Fruit fly (Drosophila melanogaster) whole organism, embryonic: ENCODE results near the gene Rbf2.

Experiments used
- Aef1 ChIP-seq: fragments of 200-800 bp; sonication (Bioruptor generic); IDR thresholded peaks from 3 replicates; pipeline ENCODE4 v1.3.6; 2022; ENCODE audit warnings: missing biosample characterization, missing genetic modification characterization
- Bdp1 ChIP-seq: fragments of 200-800 bp; sonication (Bioruptor generic); optimal IDR thresholded peaks from 3 replicates; lab custom pipeline; 2016; ENCODE audit warnings: missing biosample characterization, missing genetic modification characterization
- CG10366 ChIP-seq: fragments of 200-800 bp; sonication (Bioruptor generic); IDR thresholded peaks from 2 replicates; pipeline ENCODE4 v1.3.6; 2022; ENCODE audit warnings: missing biosample characterization, missing genetic modification characterization
- CG14710 ChIP-seq: fragments of 200-800 bp; sonication (Bioruptor generic); optimal IDR thresholded peaks from 3 replicates; lab custom pipeline; 2019; ENCODE audit warnings: missing biosample characterization, mild to moderate bottlenecking, missing genetic modification characterization, moderate library complexity
- CG15514 ChIP-seq: fragments of 200-800 bp; sonication (Bioruptor generic); optimal IDR thresholded peaks from 3 replicates; lab custom pipeline; 2017; ENCODE audit warnings: missing biosample characterization, missing genetic modification characterization, mild to moderate bottlenecking, moderate library complexity, missing genetic modification reagents
- CG15696 ChIP-seq: fragments of 200-800 bp; sonication (Bioruptor generic); optimal IDR thresholded peaks from 2 replicates; lab custom pipeline; 2019; ENCODE audit warnings: missing biosample characterization, mild to moderate bottlenecking, missing genetic modification characterization, moderate library complexity
- CG16815 ChIP-seq: fragments of 200-800 bp; sonication (Bioruptor generic); optimal IDR thresholded peaks from 3 replicates; lab custom pipeline; 2017; ENCODE audit warnings: missing biosample characterization, mild to moderate bottlenecking, missing genetic modification characterization
- CG17802 ChIP-seq: fragments of 200-800 bp; sonication (Bioruptor generic); optimal IDR thresholded peaks from 2 replicates; lab custom pipeline; 2018; ENCODE audit warnings: missing biosample characterization, mild to moderate bottlenecking, missing genetic modification characterization, moderate library complexity
- CG17829 ChIP-seq: fragments of 200-800 bp; optimal IDR thresholded peaks from 2 replicates; lab custom pipeline; 2019; ENCODE audit warnings: missing biosample characterization, mild to moderate bottlenecking, missing genetic modification characterization, moderate library complexity
- CG17912 ChIP-seq: fragments of 200-800 bp; sonication (Bioruptor generic); optimal IDR thresholded peaks from 2 replicates; lab custom pipeline; 2018; ENCODE audit warnings: missing biosample characterization, mild to moderate bottlenecking, missing genetic modification characterization
- CG18476 ChIP-seq: fragments of 200-800 bp; sonication (Bioruptor generic); optimal IDR thresholded peaks from 2 replicates; lab custom pipeline; 2016; ENCODE audit warnings: missing biosample characterization, mild to moderate bottlenecking, missing genetic modification characterization
- CG2678 ChIP-seq: fragments of 200-800 bp; sonication (Bioruptor generic); optimal IDR thresholded peaks from 3 replicates; lab custom pipeline; 2019; ENCODE audit warnings: missing biosample characterization, mild to moderate bottlenecking, missing genetic modification characterization, moderate library complexity
- CG31365 ChIP-seq: fragments of 200-800 bp; sonication (Bioruptor generic); optimal IDR thresholded peaks from 2 replicates; lab custom pipeline; 2018; ENCODE audit warnings: missing biosample characterization, mild to moderate bottlenecking, missing genetic modification characterization
- CG34376 ChIP-seq: fragments of 200-800 bp; sonication (Bioruptor generic); optimal IDR thresholded peaks from 2 replicates; lab custom pipeline; 2018; ENCODE audit warnings: missing biosample characterization, mild to moderate bottlenecking, missing genetic modification characterization
- CG3726 ChIP-seq: fragments of 200-800 bp; sonication (Bioruptor generic); IDR thresholded peaks from 3 replicates; pipeline ENCODE4, ENCODE4 v1.3.6; 2022; ENCODE audit warnings: missing biosample characterization, missing genetic modification characterization
- CG3838 ChIP-seq: fragments of 200-800 bp; sonication (Bioruptor generic); optimal IDR thresholded peaks from 3 replicates; lab custom pipeline; 2016; ENCODE audit warnings: missing biosample characterization, missing genetic modification characterization
- CG5953 ChIP-seq: fragments of 200-800 bp; sonication (Bioruptor generic); IDR thresholded peaks from 2 replicates; pipeline ENCODE4 v1.3.6; 2022; ENCODE audit warnings: missing biosample characterization, missing genetic modification characterization
- CG8089 ChIP-seq: fragments of 200-800 bp; sonication (Bioruptor generic); optimal IDR thresholded peaks from 3 replicates; lab custom pipeline; 2016; ENCODE audit warnings: missing biosample characterization, missing genetic modification characterization
- CG8290 ChIP-seq, 3 experiments: fragments of 200-800 bp; sonication (Bioruptor generic); optimal IDR thresholded peaks; 2 replicates each; lab custom pipeline; 2016 to 2019; ENCODE audit warnings: missing biosample characterization in 3 of 3, missing genetic modification characterization in 3 of 3, mild to moderate bottlenecking in 2 of 3, moderate library complexity in 1 of 3
- Doc2 ChIP-seq: fragments of 200-800 bp; sonication (Bioruptor generic); IDR thresholded peaks from 2 replicates; pipeline ENCODE4 v1.3.6; 2022; ENCODE audit warnings: missing biosample characterization, missing genetic modification characterization
- Doc3 ChIP-seq: fragments of 200-800 bp; sonication (Bioruptor generic); IDR thresholded peaks from 3 replicates; pipeline ENCODE4 v1.3.6; 2022; ENCODE audit warnings: missing biosample characterization, missing genetic modification characterization; ENCODE audit not compliant: partially characterized antibody
- HLHmδ ChIP-seq: fragments of 200-800 bp; sonication (Bioruptor generic); optimal IDR thresholded peaks from 2 replicates; lab custom pipeline; 2018; ENCODE audit warnings: missing biosample characterization, mild to moderate bottlenecking, missing genetic modification characterization, moderate library complexity
- Mad ChIP-seq: fragments of 200-800 bp; sonication (Bioruptor generic); optimal IDR thresholded peaks from 2 replicates; lab custom pipeline; 2016; ENCODE audit warnings: missing biosample characterization, missing genetic modification characterization
- Oaz ChIP-seq: fragments of 200-800 bp; sonication (Bioruptor generic); IDR thresholded peaks from 2 replicates; pipeline ENCODE4 v1.3.6; 2022; ENCODE audit warnings: missing biosample characterization, missing genetic modification characterization
- Opbp ChIP-seq: fragments of 200-800 bp; sonication (Bioruptor generic); IDR thresholded peaks from 3 replicates; pipeline ENCODE4 v1.3.6; 2022; ENCODE audit warnings: missing biosample characterization, missing genetic modification characterization; ENCODE audit not compliant: partially characterized antibody
- Xbp1 ChIP-seq: fragments of 200-800 bp; sonication (Bioruptor generic); optimal IDR thresholded peaks from 3 replicates; lab custom pipeline; 2016; ENCODE audit warnings: missing biosample characterization, mild to moderate bottlenecking, missing genetic modification characterization
- al ChIP-seq: fragments of 200-800 bp; sonication (Bioruptor generic); IDR thresholded peaks from 2 replicates; pipeline ENCODE4 v1.3.6; 2022; ENCODE audit warnings: missing biosample characterization, missing genetic modification characterization
- aop ChIP-seq: fragments of 200-800 bp; sonication (Bioruptor generic); IDR thresholded peaks from 2 replicates; pipeline ENCODE4 v1.3.6; 2022; ENCODE audit warnings: missing biosample characterization, missing genetic modification characterization
- bowl ChIP-seq: fragments of 200-800 bp; sonication (Bioruptor generic); IDR thresholded peaks from 2 replicates; pipeline ENCODE4 v1.3.6; 2022; ENCODE audit warnings: missing biosample characterization, missing genetic modification characterization
- esg ChIP-seq: fragments of 200-800 bp; sonication (Bioruptor generic); conservative IDR thresholded peaks from 2 replicates; pipeline ENCODE4 v1.3.6; 2022; ENCODE audit warnings: missing biosample characterization, missing genetic modification characterization
- ewg ChIP-seq: fragments of 200-800 bp; sonication (Bioruptor generic); optimal IDR thresholded peaks from 3 replicates; lab custom pipeline; 2017; ENCODE audit warnings: mild to moderate bottlenecking, missing biosample characterization, missing genetic modification reagents, missing genetic modification characterization
- gcm ChIP-seq: fragments of 200-800 bp; sonication (Bioruptor generic); optimal IDR thresholded peaks from 2 replicates; lab custom pipeline; 2019; ENCODE audit warnings: missing biosample characterization, mild to moderate bottlenecking, missing genetic modification characterization, moderate library complexity
- hbn ChIP-seq: fragments of 200-800 bp; sonication (Bioruptor generic); IDR thresholded peaks from 2 replicates; pipeline ENCODE4 v1.3.6; 2022; ENCODE audit warnings: missing biosample characterization, missing genetic modification characterization; ENCODE audit not compliant: partially characterized antibody
- insv ChIP-seq, 2 experiments: fragments of 200-800 bp; sonication (Bioruptor generic); optimal IDR thresholded peaks; 3 replicates each; lab custom pipeline; 2016 to 2018; ENCODE audit warnings: missing biosample characterization in 2 of 2, missing genetic modification characterization in 2 of 2
- inv ChIP-seq: fragments of 200-800 bp; sonication (Bioruptor generic); IDR thresholded peaks from 2 replicates; pipeline ENCODE4 v1.3.6; 2022; ENCODE audit warnings: missing biosample characterization, missing genetic modification characterization; ENCODE audit not compliant: partially characterized antibody
- ken ChIP-seq: fragments of 200-800 bp; sonication (Bioruptor generic); IDR thresholded peaks from 3 replicates; pipeline ENCODE4 v1.3.6; 2022; ENCODE audit warnings: missing biosample characterization, missing genetic modification characterization
- klu ChIP-seq: fragments of 200-800 bp; sonication (Bioruptor generic); IDR thresholded peaks from 2 replicates; pipeline ENCODE4 v1.3.6; 2022; ENCODE audit warnings: missing biosample characterization, missing genetic modification characterization
- lola ChIP-seq, 3 experiments: fragments of >200 bp in 2 of 3; fragments of 200-800 bp in 1 of 3; sonication (Bioruptor generic) in 1 of 3; optimal IDR thresholded peaks; 2 replicates each; lab custom pipeline; 2017 to 2019; ENCODE audit warnings: missing biosample characterization in 3 of 3, missing genetic modification characterization in 3 of 3, mild to moderate bottlenecking in 1 of 3, moderate library complexity in 1 of 3
- maf-S ChIP-seq: fragments of 200-800 bp; sonication (Bioruptor generic); optimal IDR thresholded peaks from 2 replicates; lab custom pipeline; 2016; ENCODE audit warnings: missing biosample characterization, missing genetic modification characterization
- nau ChIP-seq: fragments of 200-800 bp; sonication (Bioruptor generic); optimal IDR thresholded peaks from 3 replicates; lab custom pipeline; 2017; ENCODE audit warnings: missing biosample characterization, mild to moderate bottlenecking, missing genetic modification characterization, missing genetic modification reagents
- nerfin-2 ChIP-seq: fragments of 200-800 bp; sonication (Bioruptor generic); IDR thresholded peaks from 2 replicates; pipeline ENCODE4 v1.3.6; 2022; ENCODE audit warnings: missing biosample characterization, missing genetic modification characterization; ENCODE audit not compliant: partially characterized antibody
- nom ChIP-seq: fragments of 200-800 bp; sonication (Bioruptor generic); optimal IDR thresholded peaks from 2 replicates; lab custom pipeline; 2017; ENCODE audit warnings: missing biosample characterization, missing genetic modification characterization, mild to moderate bottlenecking, moderate library complexity, missing genetic modification reagents
- oc ChIP-seq: fragments of 200-800 bp; sonication (Bioruptor generic); optimal IDR thresholded peaks from 2 replicates; lab custom pipeline; 2018; ENCODE audit warnings: missing biosample characterization, mild to moderate bottlenecking, missing genetic modification characterization, moderate library complexity
- pfk ChIP-seq: fragments of 200-800 bp; sonication (Bioruptor generic); optimal IDR thresholded peaks from 2 replicates; lab custom pipeline; 2018; ENCODE audit warnings: missing biosample characterization, mild to moderate bottlenecking, missing genetic modification characterization, moderate library complexity
- scrt ChIP-seq: fragments of 200-800 bp; sonication (Bioruptor generic); optimal IDR thresholded peaks from 2 replicates; lab custom pipeline; 2018; ENCODE audit warnings: missing biosample characterization, mild to moderate bottlenecking, missing genetic modification characterization, moderate library complexity
- sisA ChIP-seq: fragments of 200-800 bp; sonication (Bioruptor generic); IDR thresholded peaks from 2 replicates; pipeline ENCODE4 v1.3.6; 2022; ENCODE audit warnings: missing biosample characterization, missing genetic modification characterization
- slbo ChIP-seq: fragments of 200-800 bp; sonication (Bioruptor generic); IDR thresholded peaks from 2 replicates; pipeline ENCODE4 v1.3.6; 2022; ENCODE audit warnings: missing biosample characterization, missing genetic modification characterization
- sr ChIP-seq: fragments of 200-800 bp; sonication (Bioruptor generic); IDR thresholded peaks from 3 replicates; pipeline ENCODE4 v1.3.6; 2022; ENCODE audit warnings: missing biosample characterization, missing genetic modification characterization
- zfh1 ChIP-seq: fragments of 200-800 bp; sonication (Bioruptor generic); IDR thresholded peaks from 3 replicates; pipeline ENCODE4 v1.3.6; 2022; ENCODE audit warnings: missing biosample characterization, missing genetic modification characterization

Rbf2 gene

dm6 chr3R:15993139-15993804 is 28.0 kb downstream of the Rbf2 start (continued):
- peak; percentile 51 for TF ChIP-seq nerfin-2 (GFP tag; lab: Robert Waterston, UW)
- TF ChIP-seq gcm: no peak
- no peak for TF ChIP-seq CG5953
- peak; percentile 23; the same call in 1 of the 2 replicates for TF ChIP-seq hbn (GFP tag; lab: Robert Waterston, UW)
- no peak for TF ChIP-seq CG15514 (GFP tag; lab: Kevin White, UChicago)
- no peak for TF ChIP-seq aop (GFP tag; lab: Robert Waterston, UW)
- TF ChIP-seq Aef1 (GFP tag; lab: Robert Waterston, UW): peak; percentile 94
- no peak for TF ChIP-seq maf-S (GFP tag; lab: Kevin White, UChicago)
- no peak for TF ChIP-seq CG14710 (tag; lab: Kevin White, UChicago)
- TF ChIP-seq CG16815: no peak
- TF ChIP-seq inv (GFP tag; lab: Robert Waterston, UW): no peak
- no peak for TF ChIP-seq zfh1 (GFP tag; lab: Robert Waterston, UW)
- TF ChIP-seq Bdp1: no peak
- TF ChIP-seq sr (GFP tag; lab: Robert Waterston, UW): peak; percentile 61; the same call in 2 of the 3 replicates
- no peak for TF ChIP-seq klu (GFP tag; lab: Robert Waterston, UW)
- no peak for TF ChIP-seq CG18476 (GFP tag; lab: Kevin White, UChicago)
- TF ChIP-seq ken (GFP tag; lab: Robert Waterston, UW): no peak
- TF ChIP-seq esg: no peak
- peak; percentile 31 for TF ChIP-seq nom (GFP tag; lab: Kevin White, UChicago)
- no peak for TF ChIP-seq insv (GFP tag; optimal IDR thresholded peaks at IDR 0.05; lab: Kevin White, UChicago)
- TF ChIP-seq oc (tag; lab: Kevin White, UChicago): peak; percentile 30
- TF ChIP-seq al (GFP tag; lab: Robert Waterston, UW): 0 out of 2 replicates have a peak, but pooled peaks have one; percentile 10
- no peak for TF ChIP-seq CG3726 (GFP tag; lab: Robert Waterston, UW)
- no peak for TF ChIP-seq ewg (GFP tag; lab: Kevin White, UChicago)
- peak; percentile 71 for TF ChIP-seq CG34376 (GFP tag; lab: Kevin White, UChicago)
- no peak for TF ChIP-seq Doc3 (GFP tag; lab: Robert Waterston, UW)
- TF ChIP-seq scrt (GFP tag; lab: Kevin White, UChicago): no peak
- TF ChIP-seq sisA (GFP tag; lab: Robert Waterston, UW): no peak
- no peak for TF ChIP-seq Doc2
- TF ChIP-seq nau (GFP tag; lab: Kevin White, UChicago): no peak
- TF ChIP-seq Opbp (GFP tag; lab: Robert Waterston, UW): no peak
- TF ChIP-seq CG17829: peak; percentile 32
- no peak for TF ChIP-seq CG8290 (GFP tag; optimal IDR thresholded peaks at IDR 0.05; lab: Kevin White, UChicago)
- no peak for TF ChIP-seq CG8290 (tag; optimal IDR thresholded peaks at IDR 0.05; lab: Kevin White, UChicago)
- no peak for TF ChIP-seq CG2678 (tag; lab: Kevin White, UChicago)
- peak in 1 of 3 experiments; percentile 32 for TF ChIP-seq lola (GFP tag; optimal IDR thresholded peaks at IDR 0.05; lab: Kevin White, UChicago)
- no peak for TF ChIP-seq CG15696 (tag; lab: Kevin White, UChicago)
- TF ChIP-seq CG8089 (GFP tag; lab: Kevin White, UChicago): no peak
- TF ChIP-seq Oaz (GFP tag; lab: Robert Waterston, UW): 0 out of 2 replicates have a peak, but pooled peaks have one; percentile 11
- no peak for TF ChIP-seq CG17802 (tag; lab: Kevin White, UChicago)
- no peak for TF ChIP-seq bowl
- no peak for TF ChIP-seq CG3838 (GFP tag; lab: Kevin White, UChicago)
- no peak for TF ChIP-seq slbo
- no peak for TF ChIP-seq CG10366 (GFP tag; lab: Robert Waterston, UW)
- TF ChIP-seq CG31365 (tag; lab: Kevin White, UChicago): no peak
- no peak for TF ChIP-seq Xbp1 (GFP tag; lab: Kevin White, UChicago)
- no peak for TF ChIP-seq Mad (GFP tag; lab: Kevin White, UChicago)
- TF ChIP-seq pfk (GFP tag; lab: Kevin White, UChicago): no peak
- peak; percentile 42 for TF ChIP-seq CG17912 (GFP tag; lab: Kevin White, UChicago)
- TF ChIP-seq HLHmδ (GFP tag; lab: Kevin White, UChicago): peak; percentile 21
